Worm (Caenorhabditis elegans) whole organism, mixed stage, embryonic: ENCODE data around the gene Y39G8B.5.
A peak's percentile ranks its signal among the peaks of the same experiment; 100 is the strongest.

Source experiments
- M03D4.4 ChIP-seq: sonication (generic microtip); optimal IDR thresholded peaks from 2 replicates; lab custom pipeline; 2017; ENCODE audit warnings: mild to moderate bottlenecking, missing genetic modification characterization, missing compliant biosample characterization
- bed-3 ChIP-seq: fragments of 200-800 bp; sonication (Bioruptor generic); optimal IDR thresholded peaks from 3 replicates; lab custom pipeline; 2018; ENCODE audit warnings: mild to moderate bottlenecking, missing genetic modification characterization, moderate library complexity, missing compliant biosample characterization
- blmp-1 ChIP-seq: fragments of 150-350 bp; optimal IDR thresholded peaks from 2 replicates; lab custom pipeline; 2014; ENCODE audit warnings: missing biosample characterization, missing genetic modification characterization
- ceh-39 ChIP-seq: fragments of 150-350 bp; optimal IDR thresholded peaks from 2 replicates; lab custom pipeline; 2014; ENCODE audit warnings: missing biosample characterization, missing genetic modification characterization
- ceh-43 ChIP-seq: fragments of 200-800 bp; sonication (Bioruptor generic); optimal IDR thresholded peaks from 2 replicates; lab custom pipeline; 2018; ENCODE audit warnings: mild to moderate bottlenecking, missing genetic modification characterization, moderate library complexity, missing compliant biosample characterization
- ceh-83 ChIP-seq: fragments of 200-800 bp; sonication (Bioruptor generic); optimal IDR thresholded peaks from 2 replicates; lab custom pipeline; 2018; ENCODE audit warnings: mild to moderate bottlenecking, missing genetic modification characterization, missing compliant biosample characterization
- ces-1 ChIP-seq: fragments of 150-350 bp; optimal IDR thresholded peaks from 2 replicates; lab custom pipeline; 2014; ENCODE audit warnings: missing biosample characterization, missing genetic modification reagents, missing genetic modification characterization
- cnd-1 ChIP-seq: fragments of 200-800 bp; sonication (Bioruptor generic); optimal IDR thresholded peaks from 2 replicates; lab custom pipeline; 2018; ENCODE audit warnings: mild to moderate bottlenecking, missing genetic modification characterization, missing compliant biosample characterization
- drap-1 ChIP-seq: fragments of 200-800 bp; sonication (Bioruptor generic); optimal IDR thresholded peaks from 3 replicates; lab custom pipeline; 2018; ENCODE audit warnings: mild to moderate bottlenecking, missing genetic modification characterization, missing compliant biosample characterization
- elt-1 ChIP-seq: sonication (generic microtip); optimal IDR thresholded peaks from 2 replicates; lab custom pipeline; 2017; ENCODE audit warnings: missing genetic modification characterization, mild to moderate bottlenecking, missing compliant biosample characterization, antibody characterized with exemption, moderate library complexity, borderline replicate concordance; ENCODE audit not compliant: insufficient read depth
- elt-3 ChIP-seq: fragments of 150-350 bp; optimal IDR thresholded peaks from 2 replicates; lab custom pipeline; 2014; ENCODE audit warnings: missing biosample characterization, missing genetic modification characterization
- flh-1 ChIP-seq: fragments of 200-800 bp; sonication (Bioruptor generic); optimal IDR thresholded peaks from 2 replicates; lab custom pipeline; 2018; ENCODE audit warnings: mild to moderate bottlenecking, missing genetic modification characterization, moderate library complexity, missing compliant biosample characterization
- ham-2 ChIP-seq: fragments of 200-800 bp; sonication (Bioruptor generic); optimal IDR thresholded peaks from 2 replicates; lab custom pipeline; 2018; ENCODE audit warnings: mild to moderate bottlenecking, missing genetic modification characterization, missing compliant biosample characterization
- hlh-1 ChIP-seq: fragments of 150-350 bp; optimal IDR thresholded peaks from 2 replicates; lab custom pipeline; 2014; ENCODE audit warnings: missing biosample characterization, missing genetic modification reagents, missing genetic modification characterization
- lin-13 ChIP-seq: fragments of 150-350 bp; optimal IDR thresholded peaks from 2 replicates; lab custom pipeline; 2014; ENCODE audit warnings: missing biosample characterization, missing genetic modification characterization
- lin-32 ChIP-seq: fragments of 200-800 bp; sonication (Bioruptor generic); optimal IDR thresholded peaks from 2 replicates; lab custom pipeline; 2018; ENCODE audit warnings: mild to moderate bottlenecking, missing genetic modification characterization, missing compliant biosample characterization
- lsy-2 ChIP-seq: fragments of 150-350 bp; optimal IDR thresholded peaks from 2 replicates; lab custom pipeline; 2014; ENCODE audit warnings: missing biosample characterization, missing genetic modification characterization
- mab-5 ChIP-seq: fragments of 150-350 bp; optimal IDR thresholded peaks from 2 replicates; lab custom pipeline; 2014; ENCODE audit warnings: missing biosample characterization, missing genetic modification characterization
- mep-1 ChIP-seq: fragments of 150-350 bp; optimal IDR thresholded peaks from 2 replicates; lab custom pipeline; 2017; ENCODE audit warnings: missing biosample characterization, missing genetic modification reagents, missing genetic modification characterization, inconsistent platforms
- mls-2 ChIP-seq: sonication (generic microtip); optimal IDR thresholded peaks from 2 replicates; lab custom pipeline; 2016; ENCODE audit warnings: mild to moderate bottlenecking, missing genetic modification characterization, moderate library complexity, missing compliant biosample characterization
- nhr-12 ChIP-seq: fragments of 150-350 bp; optimal IDR thresholded peaks from 2 replicates; lab custom pipeline; 2014; ENCODE audit warnings: missing biosample characterization, missing genetic modification characterization
- nhr-2 ChIP-seq: fragments of 150-350 bp; optimal IDR thresholded peaks from 2 replicates; lab custom pipeline; 2014; ENCODE audit warnings: missing biosample characterization, missing genetic modification characterization
- nhr-237 ChIP-seq: fragments of 150-350 bp; optimal IDR thresholded peaks from 2 replicates; lab custom pipeline; 2014; ENCODE audit warnings: missing biosample characterization, missing genetic modification characterization
- nhr-28 ChIP-seq: fragments of 150-350 bp; optimal IDR thresholded peaks from 2 replicates; lab custom pipeline; 2014; ENCODE audit warnings: missing biosample characterization, missing genetic modification characterization
- nhr-76 ChIP-seq: sonication (generic microtip); optimal IDR thresholded peaks from 2 replicates; lab custom pipeline; 2017; ENCODE audit warnings: missing biosample characterization, missing genetic modification characterization
- pha-4 ChIP-seq: fragments of 150-350 bp; optimal IDR thresholded peaks from 2 replicates; lab custom pipeline; 2018; ENCODE audit warnings: missing biosample characterization, missing genetic modification reagents, missing genetic modification characterization
- sem-2 ChIP-seq: fragments of 200-800 bp; sonication (Bioruptor generic); optimal IDR thresholded peaks from 2 replicates; lab custom pipeline; 2018; ENCODE audit warnings: mild to moderate bottlenecking, missing genetic modification characterization, missing compliant biosample characterization
- snpc-4 ChIP-seq: fragments of 150-350 bp; optimal IDR thresholded peaks from 2 replicates; lab custom pipeline; 2014; ENCODE audit warnings: missing biosample characterization, missing genetic modification characterization
- sptf-1 ChIP-seq: sonication (generic microtip); optimal IDR thresholded peaks from 2 replicates; lab custom pipeline; 2017; ENCODE audit warnings: mild to moderate bottlenecking, missing genetic modification characterization, moderate library complexity, missing compliant biosample characterization
- tbx-8 ChIP-seq: fragments of 200-800 bp; sonication (Bioruptor generic); optimal IDR thresholded peaks from 2 replicates; lab custom pipeline; 2018; ENCODE audit warnings: mild to moderate bottlenecking, missing genetic modification characterization, moderate library complexity, missing compliant biosample characterization
- unc-120 ChIP-seq: sonication (generic microtip); optimal IDR thresholded peaks from 2 replicates; lab custom pipeline; 2017; ENCODE audit warnings: missing genetic modification characterization, missing compliant biosample characterization; ENCODE audit not compliant: poor library complexity, severe bottlenecking
- unc-39 ChIP-seq: fragments of 150-350 bp; optimal IDR thresholded peaks from 2 replicates; lab custom pipeline; 2014; ENCODE audit warnings: missing biosample characterization, missing genetic modification characterization
- unc-62 ChIP-seq: fragments of 150-350 bp; optimal IDR thresholded peaks from 2 replicates; lab custom pipeline; 2014; ENCODE audit warnings: missing biosample characterization, missing genetic modification reagents, missing genetic modification characterization
- zip-8 ChIP-seq: fragments of 150-350 bp; optimal IDR thresholded peaks from 2 replicates; lab custom pipeline; 2014; ENCODE audit warnings: missing biosample characterization, missing genetic modification characterization
- ztf-11 ChIP-seq: fragments of 150-350 bp; optimal IDR thresholded peaks from 2 replicates; lab custom pipeline; 2014; ENCODE audit warnings: missing biosample characterization, missing genetic modification characterization

Y39G8B.5 gene

DNA sequence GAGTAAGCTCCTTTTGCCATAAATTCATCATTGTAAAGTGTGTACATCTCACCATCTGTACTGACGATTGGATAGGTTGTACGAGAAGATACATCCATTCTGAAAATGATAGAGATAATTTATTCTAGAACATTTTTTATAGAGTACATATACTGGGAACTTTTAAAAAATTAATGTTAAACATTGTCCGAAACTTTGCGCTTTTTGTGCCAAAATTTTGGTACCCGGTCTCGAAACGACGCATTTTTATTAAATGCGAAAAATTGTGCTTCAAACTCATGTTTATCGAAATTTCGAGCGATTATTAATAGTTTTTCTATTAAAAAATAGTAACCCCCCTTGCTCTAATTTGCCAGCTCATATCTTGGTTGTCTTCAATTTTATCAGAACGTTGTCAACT is at the start of gene Y39G8B.5:
Gene Y39G8B.5 (minus strand): TSS at position 101 of the 400 bp plus-strand sequence.
- TF ChIP-seq ceh-39 (tag; lab: Kevin White, UChicago): no peak

ce11 chrII:14040204-14040842 is 48.7 kb upstream of the Y39G8B.5 start:
- no peak for TF ChIP-seq lin-32 (GFP tag; lab: Kevin White, UChicago)
- no peak for TF ChIP-seq ceh-43 (GFP tag; lab: Kevin White, UChicago)
- TF ChIP-seq lin-13: no peak
- peak; percentile 81 for TF ChIP-seq pha-4 (tag; lab: Kevin White, UChicago)
- TF ChIP-seq cnd-1 (tag; lab: Kevin White, UChicago): no peak
- TF ChIP-seq flh-1: no peak
- peak; percentile 15 for TF ChIP-seq hlh-1 (tag; lab: Kevin White, UChicago)
- no peak for TF ChIP-seq nhr-76 (tag; lab: Kevin White, UChicago)
- no peak for TF ChIP-seq sptf-1 (tag; lab: Kevin White, UChicago)
- TF ChIP-seq unc-39 (tag; lab: Kevin White, UChicago): no peak
- no peak for TF ChIP-seq tbx-8 (GFP tag; lab: Kevin White, UChicago)
- TF ChIP-seq unc-120 (tag; lab: Kevin White, UChicago): peak; percentile 23
- TF ChIP-seq nhr-2 (tag; lab: Kevin White, UChicago): no peak
- no peak for TF ChIP-seq elt-3 (tag; lab: Kevin White, UChicago)
- TF ChIP-seq mep-1: no peak
- TF ChIP-seq ceh-39 (tag; lab: Kevin White, UChicago): no peak
- peak; percentile 43 for TF ChIP-seq ces-1 (GFP tag; lab: Kevin White, UChicago)
- TF ChIP-seq snpc-4: no peak
- no peak for TF ChIP-seq bed-3
- TF ChIP-seq mab-5 (tag; lab: Kevin White, UChicago): no peak
- TF ChIP-seq sem-2 (GFP tag; lab: Kevin White, UChicago): no peak
- TF ChIP-seq ceh-83 (GFP tag; lab: Kevin White, UChicago): no peak
- TF ChIP-seq ztf-11 (tag; lab: Kevin White, UChicago): no peak
- TF ChIP-seq mls-2 (tag; lab: Kevin White, UChicago): peak; percentile 55
- no peak for TF ChIP-seq drap-1 (GFP tag; lab: Kevin White, UChicago)
- no peak for TF ChIP-seq lsy-2 (tag; lab: Kevin White, UChicago)
- no peak for TF ChIP-seq nhr-28 (tag; lab: Kevin White, UChicago)
- TF ChIP-seq unc-62 (GFP tag; lab: Kevin White, UChicago): peak; percentile 53
- no peak for TF ChIP-seq M03D4.4 (tag; lab: Kevin White, UChicago)
- no peak for TF ChIP-seq nhr-12 (tag; lab: Kevin White, UChicago)
- TF ChIP-seq elt-1 (tag; lab: Kevin White, UChicago): no peak
- peak; percentile 24 for TF ChIP-seq nhr-237 (tag; lab: Kevin White, UChicago)
- no peak for TF ChIP-seq ham-2
- TF ChIP-seq zip-8 (tag; lab: Kevin White, UChicago): no peak
- no peak for TF ChIP-seq blmp-1

DNA sequence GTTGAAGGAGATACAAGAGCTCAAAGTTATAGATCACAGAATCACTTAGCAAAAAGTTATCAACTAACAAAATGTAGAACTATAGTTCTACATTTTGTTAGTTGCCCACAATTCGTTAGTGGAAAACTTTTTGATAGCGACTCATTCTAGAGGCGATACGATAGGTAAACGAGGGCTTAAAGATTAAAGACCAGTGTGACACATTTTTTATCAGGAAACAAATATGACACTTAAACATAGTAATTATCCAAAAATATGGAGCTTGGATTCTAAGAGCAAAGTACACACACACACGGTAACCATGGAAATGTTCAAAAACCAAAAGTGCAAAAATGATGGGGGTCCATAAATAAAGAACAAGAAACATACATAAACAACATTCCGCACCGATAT is 48.2 kb upstream of the Y39G8B.5 start:
- TF ChIP-seq nhr-28 (tag; lab: Kevin White, UChicago): no peak
- no peak for TF ChIP-seq cnd-1 (tag; lab: Kevin White, UChicago)
- TF ChIP-seq sem-2 (GFP tag; lab: Kevin White, UChicago): no peak
- no peak for TF ChIP-seq unc-120 (tag; lab: Kevin White, UChicago)
- TF ChIP-seq pha-4 (tag; lab: Kevin White, UChicago): no peak
- TF ChIP-seq M03D4.4 (tag; lab: Kevin White, UChicago): no peak
- no peak for TF ChIP-seq snpc-4
- no peak for TF ChIP-seq lin-32 (GFP tag; lab: Kevin White, UChicago)
- TF ChIP-seq blmp-1: no peak
- no peak for TF ChIP-seq ztf-11 (tag; lab: Kevin White, UChicago)
- no peak for TF ChIP-seq elt-1 (tag; lab: Kevin White, UChicago)
- TF ChIP-seq nhr-12 (tag; lab: Kevin White, UChicago): no peak
- no peak for TF ChIP-seq bed-3
